Worm (Caenorhabditis elegans) whole organism, mixed stage, embryonic: ENCODE measurements around the gene C07H4.1.

Source experiments
- ceh-39 ChIP-seq: fragments of 150-350 bp; optimal IDR thresholded peaks from 2 replicates; lab custom pipeline; 2014; ENCODE audit warnings: missing biosample characterization, missing genetic modification characterization
- ceh-43 ChIP-seq: fragments of 200-800 bp; sonication (Bioruptor generic); optimal IDR thresholded peaks from 2 replicates; lab custom pipeline; 2018; ENCODE audit warnings: mild to moderate bottlenecking, missing genetic modification characterization, moderate library complexity, missing compliant biosample characterization
- ceh-83 ChIP-seq: fragments of 200-800 bp; sonication (Bioruptor generic); optimal IDR thresholded peaks from 2 replicates; lab custom pipeline; 2018; ENCODE audit warnings: mild to moderate bottlenecking, missing genetic modification characterization, missing compliant biosample characterization
- cnd-1 ChIP-seq: fragments of 200-800 bp; sonication (Bioruptor generic); optimal IDR thresholded peaks from 2 replicates; lab custom pipeline; 2018; ENCODE audit warnings: mild to moderate bottlenecking, missing genetic modification characterization, missing compliant biosample characterization
- ham-2 ChIP-seq: fragments of 200-800 bp; sonication (Bioruptor generic); optimal IDR thresholded peaks from 2 replicates; lab custom pipeline; 2018; ENCODE audit warnings: mild to moderate bottlenecking, missing genetic modification characterization, missing compliant biosample characterization
- hlh-1 ChIP-seq: fragments of 150-350 bp; optimal IDR thresholded peaks from 2 replicates; lab custom pipeline; 2014; ENCODE audit warnings: missing biosample characterization, missing genetic modification reagents, missing genetic modification characterization
- lin-13 ChIP-seq: fragments of 150-350 bp; optimal IDR thresholded peaks from 2 replicates; lab custom pipeline; 2014; ENCODE audit warnings: missing biosample characterization, missing genetic modification characterization
- lin-32 ChIP-seq: fragments of 200-800 bp; sonication (Bioruptor generic); optimal IDR thresholded peaks from 2 replicates; lab custom pipeline; 2018; ENCODE audit warnings: mild to moderate bottlenecking, missing genetic modification characterization, missing compliant biosample characterization
- lsy-2 ChIP-seq: fragments of 150-350 bp; optimal IDR thresholded peaks from 2 replicates; lab custom pipeline; 2014; ENCODE audit warnings: missing biosample characterization, missing genetic modification characterization
- mab-5 ChIP-seq: fragments of 150-350 bp; optimal IDR thresholded peaks from 2 replicates; lab custom pipeline; 2014; ENCODE audit warnings: missing biosample characterization, missing genetic modification characterization
- mep-1 ChIP-seq: fragments of 150-350 bp; optimal IDR thresholded peaks from 2 replicates; lab custom pipeline; 2017; ENCODE audit warnings: missing biosample characterization, missing genetic modification reagents, missing genetic modification characterization, inconsistent platforms
- mls-2 ChIP-seq: sonication (generic microtip); optimal IDR thresholded peaks from 2 replicates; lab custom pipeline; 2016; ENCODE audit warnings: mild to moderate bottlenecking, missing genetic modification characterization, moderate library complexity, missing compliant biosample characterization
- nhr-237 ChIP-seq: fragments of 150-350 bp; optimal IDR thresholded peaks from 2 replicates; lab custom pipeline; 2014; ENCODE audit warnings: missing biosample characterization, missing genetic modification characterization
- pha-4 ChIP-seq: fragments of 150-350 bp; optimal IDR thresholded peaks from 2 replicates; lab custom pipeline; 2018; ENCODE audit warnings: missing biosample characterization, missing genetic modification reagents, missing genetic modification characterization
- snpc-4 ChIP-seq: fragments of 150-350 bp; optimal IDR thresholded peaks from 2 replicates; lab custom pipeline; 2014; ENCODE audit warnings: missing biosample characterization, missing genetic modification characterization
- unc-120 ChIP-seq: sonication (generic microtip); optimal IDR thresholded peaks from 2 replicates; lab custom pipeline; 2017; ENCODE audit warnings: missing genetic modification characterization, missing compliant biosample characterization; ENCODE audit not compliant: poor library complexity, severe bottlenecking
- ztf-11 ChIP-seq: fragments of 150-350 bp; optimal IDR thresholded peaks from 2 replicates; lab custom pipeline; 2014; ENCODE audit warnings: missing biosample characterization, missing genetic modification characterization

C07H4.1 gene

ce11 chrII:9042059-9042458, 51.4 kb downstream of the C07H4.1 start:
- TF ChIP-seq hlh-1 (no peak), lin-13 (tag; lab: Kevin White, UChicago) (no peak), lsy-2 (tag; lab: Kevin White, UChicago) (no peak), pha-4 (tag; lab: Kevin White, UChicago) (no peak), ceh-43 (GFP tag; lab: Kevin White, UChicago) (no peak), mab-5 (no peak), lin-32 (GFP tag; lab: Kevin White, UChicago) (no peak), ceh-83 (GFP tag; lab: Kevin White, UChicago) (no peak), snpc-4 (tag; lab: Kevin White, UChicago) (no peak), nhr-237 (tag; lab: Kevin White, UChicago) (no peak)

ce11 chrII:9041306-9041705, 52.2 kb downstream of the C07H4.1 start, which contains the start of gene F37B12.3:
Gene F37B12.3, minus strand, starts transcription at chrII:9041406.
- TF ChIP-seq snpc-4 (tag; lab: Kevin White, UChicago) (no peak), lin-32 (GFP tag; lab: Kevin White, UChicago) (no peak), ham-2 (GFP tag; lab: Kevin White, UChicago) (no peak), ztf-11 (tag; lab: Kevin White, UChicago) (no peak), mep-1 (tag; lab: Kevin White, UChicago) (no peak), unc-120 (tag; lab: Kevin White, UChicago) (no peak), ceh-39 (tag; lab: Kevin White, UChicago) (no peak), mls-2 (tag; lab: Kevin White, UChicago) (no peak), cnd-1 (no peak), nhr-237 (tag; lab: Kevin White, UChicago) (no peak)
